Fruit fly (Drosophila melanogaster): ENCODE results near the gene Pus10.
A peak's percentile ranks its signal among the peaks of the same experiment; 100 is the strongest.

Gene Pus10

DNA sequence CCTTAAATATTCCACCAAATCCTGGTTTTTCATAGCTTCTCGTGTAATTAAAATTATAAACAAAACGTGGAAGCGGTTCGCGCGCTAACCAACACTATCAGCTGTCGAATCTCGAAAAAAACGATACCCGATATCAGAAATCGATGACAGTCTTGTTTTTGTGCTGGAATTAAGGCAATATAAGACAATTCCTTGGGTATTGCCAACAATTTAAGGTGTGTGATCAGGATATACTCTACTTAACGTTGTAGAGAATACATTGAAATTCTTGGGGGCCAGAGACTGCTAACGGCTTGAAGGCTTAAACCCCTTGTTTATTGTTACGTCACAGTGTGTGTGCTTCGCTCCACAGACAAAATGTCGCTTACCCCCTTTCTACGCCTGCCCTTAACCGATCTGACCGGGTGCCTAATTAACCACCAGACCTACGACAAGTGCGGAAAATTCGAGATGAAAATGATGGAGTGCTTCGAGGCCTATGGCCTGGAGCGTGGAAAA is at the start of gene Pus10 (continued):
- TF ChIP-seq Jarid2 (GFP tag; optimal IDR thresholded peaks at IDR 0.05) = no peak
- peak; percentile 50 for TF ChIP-seq pzg (GFP tag; optimal IDR thresholded peaks at IDR 0.05)
- TF ChIP-seq unpg (GFP tag; optimal IDR thresholded peaks at IDR 0.05) = no peak
- TF ChIP-seq Ets97D (GFP tag; optimal IDR thresholded peaks at IDR 0.05) = peak; percentile 27
- peak; percentile 54 to 92 for TF ChIP-seq crp (GFP tag; optimal IDR thresholded peaks at IDR 0.05)
- TF ChIP-seq CG10543 (GFP tag; optimal IDR thresholded peaks at IDR 0.05) = peak; percentile 9
- TF ChIP-seq CG30431 (GFP tag; optimal IDR thresholded peaks at IDR 0.05) = no peak
- TF ChIP-seq Fer1 (GFP tag; optimal IDR thresholded peaks at IDR 0.05) = peak; percentile 29

DNA sequence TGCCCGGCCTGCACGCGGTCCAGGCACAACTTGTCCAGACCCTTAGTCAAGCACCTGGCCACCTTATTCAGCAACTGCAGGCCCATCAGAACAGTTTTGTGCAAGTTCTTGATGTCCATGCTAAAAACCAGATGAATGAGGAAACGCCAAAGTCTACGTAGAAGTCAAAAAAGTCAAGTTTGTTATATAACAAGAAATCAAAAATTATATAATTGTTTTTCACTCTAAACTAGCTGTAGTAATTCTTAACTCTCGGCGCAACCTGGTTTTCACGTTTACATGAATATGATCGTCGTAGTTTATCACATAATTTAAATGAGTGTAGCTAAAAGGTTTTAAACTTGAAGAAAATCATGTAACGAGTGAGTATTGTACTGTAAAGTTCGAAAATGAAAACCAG is 49.5 kb upstream of the Pus10 start:
- TF ChIP-seq CG6683 (GFP tag; optimal IDR thresholded peaks at IDR 0.05) (no peak), Pdp1 (GFP tag; optimal IDR thresholded peaks at IDR 0.05) (peak in 1 of 2 experiments; percentile 93), CG15011 (GFP tag; optimal IDR thresholded peaks at IDR 0.05) (no peak), Ets65A (GFP tag) (peak; percentile 51), CG16779 (GFP tag; IDR thresholded peaks at IDR 0.05) (no peak), prd (optimal IDR thresholded peaks at IDR 0.05) (no peak), prd (GFP tag; IDR thresholded peaks at IDR 0.05) (no peak), bab2 (GFP tag; optimal IDR thresholded peaks at IDR 0.05) (no peak)

DNA sequence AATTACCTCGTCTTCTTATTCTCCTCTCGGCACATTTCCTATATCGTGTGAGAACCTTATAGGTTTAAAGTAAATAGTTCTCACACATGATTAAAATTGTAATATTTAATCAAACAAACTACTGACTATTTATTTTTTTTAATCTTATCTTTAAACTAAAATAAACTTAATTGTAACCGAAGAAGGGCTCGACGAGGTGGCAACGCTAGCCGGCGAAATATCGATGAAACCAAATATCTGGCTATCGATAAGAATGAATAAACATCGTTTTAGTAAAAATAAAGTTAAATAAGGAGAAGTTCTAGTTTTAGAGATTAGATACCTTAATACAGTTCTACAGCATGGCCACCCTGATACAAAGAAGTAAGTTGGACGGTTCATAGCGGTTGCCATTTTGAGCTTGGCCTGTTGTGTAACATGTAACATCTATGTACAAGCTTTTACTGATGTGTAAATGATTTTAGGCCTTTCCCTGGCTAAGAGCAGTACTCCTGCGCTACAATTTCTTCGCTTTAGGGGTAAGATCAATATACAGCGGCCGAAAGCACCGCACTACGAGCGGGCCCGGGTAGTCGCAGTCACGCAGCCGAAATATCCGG is 48.5 kb upstream of the Pus10 start, which contains the start of gene mRpL10:
TSS of gene mRpL10 (plus strand) at position 251 of the 599 bp plus-strand sequence.
- peak; percentile 93 for TF ChIP-seq Bgb (GFP tag; IDR thresholded peaks at IDR 0.05; ENCODE audit: partially characterized antibody)
- TF ChIP-seq pho (GFP tag; optimal IDR thresholded peaks at IDR 0.05) = peak; percentile 45
- TF ChIP-seq CG8944 (GFP tag; optimal IDR thresholded peaks at IDR 0.05) = no peak
- TF ChIP-seq phol (tag; optimal IDR thresholded peaks at IDR 0.05) = peak; percentile 47
- TF ChIP-seq nerfin-1 (tag; optimal IDR thresholded peaks at IDR 0.05) = peak; percentile 20
- TF ChIP-seq zen2 (GFP tag; IDR thresholded peaks at IDR 0.05; ENCODE audit: partially characterized antibody) = peak; percentile 85
- peak; percentile 37; the same call in 1 of the 2 replicates for TF ChIP-seq E2f2 (GFP tag; IDR thresholded peaks at IDR 0.05)
- peak; percentile 90 for TF ChIP-seq BEAF-32 (GFP tag; optimal IDR thresholded peaks at IDR 0.05)
- TF ChIP-seq CG32532 (GFP tag; IDR thresholded peaks at IDR 0.05) = peak; percentile 9; the same call in 1 of the 2 replicates
- peak; percentile 20 for TF ChIP-seq Mad (GFP tag; optimal IDR thresholded peaks at IDR 0.05)
- no peak for TF ChIP-seq shn (GFP tag; optimal IDR thresholded peaks at IDR 0.05)
- peak; percentile 65 for TF ChIP-seq CG10267 (tag; optimal IDR thresholded peaks at IDR 0.05)
- 0 out of 2 replicates have a peak, but pooled peaks have one; percentile 11 for TF ChIP-seq Atf6 (GFP tag; IDR thresholded peaks at IDR 0.05)
- TF ChIP-seq MTF-1 (GFP tag; optimal IDR thresholded peaks at IDR 0.05; ENCODE audit: borderline replicate concordance) = no peak
- TF ChIP-seq CG5953 (GFP tag; IDR thresholded peaks at IDR 0.05) = no peak
- TF ChIP-seq Hey (tag; optimal IDR thresholded peaks at IDR 0.05) = no peak
- TF ChIP-seq D19B (GFP tag; optimal IDR thresholded peaks at IDR 0.05) = no peak
- TF ChIP-seq CG8478 (optimal IDR thresholded peaks at IDR 0.05) = no peak
- no peak for TF ChIP-seq HLHmδ (GFP tag; optimal IDR thresholded peaks at IDR 0.05)
- peak; percentile 56 for TF ChIP-seq B-H2 (GFP tag; optimal IDR thresholded peaks at IDR 0.05)
- TF ChIP-seq CG42726 (GFP tag; IDR thresholded peaks at IDR 0.05; ENCODE audit: partially characterized antibody) = peak; percentile 73
- TF ChIP-seq Doc3 (GFP tag; IDR thresholded peaks at IDR 0.05; ENCODE audit: partially characterized antibody) = peak; percentile 88
- 0 out of 2 replicates have a peak, but pooled peaks have one; percentile 36 for TF ChIP-seq CG1024 (GFP tag; IDR thresholded peaks at IDR 0.05)
- peak; percentile 16 for TF ChIP-seq Dad (GFP tag; optimal IDR thresholded peaks at IDR 0.05)
- TF ChIP-seq CG8290 (GFP tag; optimal IDR thresholded peaks at IDR 0.05) = no peak
- TF ChIP-seq CG8290 (tag; optimal IDR thresholded peaks at IDR 0.05) = no peak
- no peak for TF ChIP-seq CG2202 (tag; optimal IDR thresholded peaks at IDR 0.05)
- TF ChIP-seq Trl (optimal IDR thresholded peaks at IDR 0.05) = no peak
- no peak for TF ChIP-seq Trl (GFP tag; optimal IDR thresholded peaks at IDR 0.05)
- TF ChIP-seq CG18764 (GFP tag; optimal IDR thresholded peaks at IDR 0.05) = no peak
- TF ChIP-seq her (GFP tag; optimal IDR thresholded peaks at IDR 0.05) = no peak
- peak; percentile 32 for TF ChIP-seq CG3995 (GFP tag; optimal IDR thresholded peaks at IDR 0.05)

Measured in whole organism, embryonic.